Worm (Caenorhabditis elegans) whole organism, early embryonic: ENCODE data around the gene math-40.

Experiments
- ama-1 ChIP-seq: fragments of 150-350 bp; optimal IDR thresholded peaks from 2 replicates; lab custom pipeline; 2014
- ceh-36 ChIP-seq: sonication (generic microtip); optimal IDR thresholded peaks from 2 replicates; lab custom pipeline; 2016; ENCODE audit warnings: missing genetic modification characterization, inconsistent platforms, missing compliant biosample characterization
- flt-1 ChIP-seq: fragments of 200-800 bp; sonication (Bioruptor generic); IDR thresholded peaks from 2 replicates; pipeline ENCODE4 v1.3.6; 2022; ENCODE audit warnings: missing genetic modification characterization, missing compliant biosample characterization
- pes-1 ChIP-seq: fragments of 200-800 bp; sonication (Bioruptor generic); IDR thresholded peaks from 2 replicates; pipeline ENCODE4 v1.3.6; 2022; ENCODE audit warnings: missing genetic modification reagents, missing genetic modification characterization, missing compliant biosample characterization

- TF ChIP-seq pes-1 (GFP tag; lab: Robert Waterston, UW): no peak
- TF ChIP-seq ceh-36 (tag; lab: Kevin White, UChicago): no peak
- no peak for TF ChIP-seq ama-1
- TF ChIP-seq flt-1 (GFP tag; lab: Robert Waterston, UW): no peak
Observed at ce11 chrII:1878663-1879062, 48.2 kb downstream of the math-40 start, which contains the start of gene math-16.
